Worm (Caenorhabditis elegans) whole organism, L1 larva: Measurements from ENCODE around the gene bnc-1.

Source experiments
- C04F5.9 ChIP-seq: sonication (generic microtip); optimal IDR thresholded peaks from 2 replicates; lab custom pipeline; 2016; ENCODE audit warnings: missing genetic modification characterization, missing compliant biosample characterization
- C34B4.2 ChIP-seq: sonication (generic microtip); optimal IDR thresholded peaks from 2 replicates; lab custom pipeline; 2017; ENCODE audit warnings: mild to moderate bottlenecking, missing genetic modification characterization, missing compliant biosample characterization
- alr-1 ChIP-seq: fragments of 200-800 bp; sonication (Bioruptor generic); optimal IDR thresholded peaks from 2 replicates; lab custom pipeline; 2018; ENCODE audit warnings: borderline replicate concordance, mild to moderate bottlenecking, missing genetic modification characterization, missing compliant biosample characterization
- blmp-1 ChIP-seq: fragments of 150-350 bp; optimal IDR thresholded peaks from 2 replicates; lab custom pipeline; 2014; ENCODE audit warnings: missing biosample characterization, missing genetic modification characterization
- ceh-63 ChIP-seq: fragments of 200-800 bp; sonication (Bioruptor generic); optimal IDR thresholded peaks from 2 replicates; lab custom pipeline; 2018; ENCODE audit warnings: mild to moderate bottlenecking, missing genetic modification characterization, missing compliant biosample characterization
- ceh-88 ChIP-seq: fragments of 200-800 bp; sonication (Bioruptor generic); IDR thresholded peaks from 2 replicates; pipeline ENCODE4 v1.3.6; 2022; ENCODE audit warnings: missing genetic modification characterization, missing compliant biosample characterization
- ces-1 ChIP-seq: fragments of 150-350 bp; optimal IDR thresholded peaks from 2 replicates; lab custom pipeline; 2014; ENCODE audit warnings: missing biosample characterization, missing genetic modification reagents, missing genetic modification characterization
- efl-1 ChIP-seq, 4 experiments: fragments of 150-350 bp; optimal IDR thresholded peaks in 3 of 4; peaks in 1 of 4; 1 replicate in 1 of 4; 2 replicates in 3 of 4; lab custom pipeline; 2014; ENCODE audit warnings: missing biosample characterization in 2 of 4, missing genetic modification characterization in 2 of 4, missing genetic modification reagents in 2 of 4
- efl-3 ChIP-seq: fragments of 200-800 bp; sonication (Bioruptor generic); optimal IDR thresholded peaks from 2 replicates; lab custom pipeline; 2018; ENCODE audit warnings: mild to moderate bottlenecking, missing genetic modification characterization, missing compliant biosample characterization
- egl-13 ChIP-seq: sonication (generic microtip); optimal IDR thresholded peaks from 2 replicates; lab custom pipeline; 2016; ENCODE audit warnings: missing genotype, missing genetic modification reagents, missing genetic modification characterization, missing compliant biosample characterization
- egl-27 ChIP-seq, 2 experiments: fragments of 150-350 bp in 1 of 2; sonication (generic microtip); optimal IDR thresholded peaks; 3 replicates each; lab custom pipeline; 2017 to 2018; ENCODE audit warnings: missing biosample characterization in 2 of 2, missing genetic modification characterization in 2 of 2, missing genetic modification reagents in 2 of 2
- elt-3 ChIP-seq, 6 experiments: fragments of 150-350 bp in 1 of 6; sonication (generic microtip); optimal IDR thresholded peaks; 2 replicates each; lab custom pipeline; 2017 to 2018; ENCODE audit warnings: missing biosample characterization in 6 of 6, missing genetic modification characterization in 6 of 6, inconsistent platforms in 1 of 6
- fkh-4 ChIP-seq: sonication (generic microtip); optimal IDR thresholded peaks from 2 replicates; lab custom pipeline; 2016; ENCODE audit warnings: missing compliant biosample characterization, missing genetic modification characterization, borderline replicate concordance
- fkh-8 ChIP-seq: sonication (generic microtip); optimal IDR thresholded peaks from 2 replicates; lab custom pipeline; 2016; ENCODE audit warnings: mild to moderate bottlenecking, missing genetic modification characterization, missing compliant biosample characterization
- hlh-17 ChIP-seq: fragments of 200-800 bp; sonication (Bioruptor generic); optimal IDR thresholded peaks from 2 replicates; lab custom pipeline; 2018; ENCODE audit warnings: missing genetic modification characterization, mild to moderate bottlenecking, missing compliant biosample characterization, moderate library complexity, borderline replicate concordance
- hpl-2 ChIP-seq: fragments of 150-350 bp; optimal IDR thresholded peaks from 2 replicates; lab custom pipeline; 2014; ENCODE audit warnings: missing biosample characterization, missing genetic modification reagents, missing genetic modification characterization
- isw-1 ChIP-seq: fragments of 200-800 bp; sonication (Bioruptor generic); IDR thresholded peaks from 2 replicates; pipeline ENCODE4 v1.3.6; 2022; ENCODE audit warnings: missing genetic modification characterization, missing compliant biosample characterization
- jun-1 ChIP-seq: fragments of 150-350 bp; optimal IDR thresholded peaks from 2 replicates; lab custom pipeline; 2014; ENCODE audit warnings: missing biosample characterization, missing genetic modification reagents, missing genetic modification characterization
- lin-13 ChIP-seq: fragments of 150-350 bp; optimal IDR thresholded peaks from 2 replicates; lab custom pipeline; 2014; ENCODE audit warnings: missing biosample characterization, missing genetic modification reagents, missing genetic modification characterization
- lin-14 ChIP-seq: fragments of 200-800 bp; sonication (Bioruptor generic); optimal IDR thresholded peaks from 2 replicates; lab custom pipeline; 2018; ENCODE audit warnings: mild to moderate bottlenecking, missing genetic modification characterization, moderate library complexity, missing compliant biosample characterization
- lin-15B ChIP-seq: fragments of 150-350 bp; sonication (generic microtip); optimal IDR thresholded peaks from 3 replicates; lab custom pipeline; 2014; ENCODE audit warnings: missing biosample characterization, missing genetic modification characterization
- lin-35 ChIP-seq, 2 experiments: fragments of 150-350 bp; optimal IDR thresholded peaks; 2 replicates each; lab custom pipeline; 2014; ENCODE audit warnings: missing biosample characterization in 2 of 2, missing genetic modification characterization in 2 of 2, missing genetic modification reagents in 2 of 2
- lin-39 ChIP-seq: fragments of 150-350 bp; optimal IDR thresholded peaks from 2 replicates; lab custom pipeline; 2014; ENCODE audit warnings: missing biosample characterization, missing genetic modification reagents, missing genetic modification characterization
- lir-3 ChIP-seq: sonication (generic microtip); optimal IDR thresholded peaks from 2 replicates; lab custom pipeline; 2016; ENCODE audit warnings: mild to moderate bottlenecking, missing genetic modification characterization, moderate library complexity, missing compliant biosample characterization; ENCODE audit not compliant: poor library complexity
- lsy-2 ChIP-seq, 2 experiments: fragments of 150-350 bp; optimal IDR thresholded peaks; 2 replicates each; lab custom pipeline; 2014; ENCODE audit warnings: missing biosample characterization in 2 of 2, missing genetic modification characterization in 2 of 2
- mdl-1 ChIP-seq, 2 experiments: fragments of 150-350 bp; optimal IDR thresholded peaks; 2 replicates each; lab custom pipeline; 2014 to 2017; ENCODE audit warnings: missing biosample characterization in 2 of 2, missing genetic modification characterization in 2 of 2, inconsistent platforms in 1 of 2
- mef-2 ChIP-seq: fragments of 150-350 bp; optimal IDR thresholded peaks from 2 replicates; lab custom pipeline; 2014; ENCODE audit warnings: missing biosample characterization, missing genetic modification characterization
- mep-1 ChIP-seq: fragments of 150-350 bp; optimal IDR thresholded peaks from 2 replicates; lab custom pipeline; 2014; ENCODE audit warnings: missing biosample characterization, missing genetic modification characterization
- nhr-12 ChIP-seq: sonication (generic microtip); optimal IDR thresholded peaks from 2 replicates; lab custom pipeline; 2017; ENCODE audit warnings: missing biosample characterization, missing genetic modification characterization
- nhr-19 ChIP-seq: fragments of 200-800 bp; sonication (Bioruptor generic); conservative IDR thresholded peaks from 2 replicates; pipeline ENCODE4 v1.3.6; 2022; ENCODE audit warnings: missing genetic modification characterization, missing compliant biosample characterization
- nhr-20 ChIP-seq: sonication (generic microtip); optimal IDR thresholded peaks from 2 replicates; lab custom pipeline; 2016; ENCODE audit warnings: mild to moderate bottlenecking, missing genetic modification characterization, missing compliant biosample characterization
- nhr-71 ChIP-seq: sonication (generic microtip); optimal IDR thresholded peaks from 2 replicates; lab custom pipeline; 2016; ENCODE audit warnings: mild to moderate bottlenecking, missing genetic modification characterization, moderate library complexity, missing compliant biosample characterization
- nhr-84 ChIP-seq: sonication (generic microtip); optimal IDR thresholded peaks from 2 replicates; lab custom pipeline; 2017; ENCODE audit warnings: missing biosample characterization, missing genetic modification characterization
- nhr-85 ChIP-seq: sonication (generic microtip); peaks from one replicate; lab custom pipeline; 2016; ENCODE audit warnings: missing genetic modification characterization, inconsistent platforms, missing compliant biosample characterization
- nhr-90 ChIP-seq: sonication (generic microtip); optimal IDR thresholded peaks from 2 replicates; lab custom pipeline; 2016; ENCODE audit warnings: mild to moderate bottlenecking, missing genetic modification characterization, missing compliant biosample characterization; ENCODE audit not compliant: poor library complexity
- pax-3 ChIP-seq: fragments of 200-800 bp; sonication (Bioruptor generic); optimal IDR thresholded peaks from 2 replicates; lab custom pipeline; 2018; ENCODE audit warnings: mild to moderate bottlenecking, missing genetic modification characterization, moderate library complexity, missing compliant biosample characterization
- pqm-1 ChIP-seq: sonication (generic microtip); optimal IDR thresholded peaks from 3 replicates; lab custom pipeline; 2017; ENCODE audit warnings: missing biosample characterization, missing genetic modification characterization
- skn-1 ChIP-seq: fragments of 150-350 bp; optimal IDR thresholded peaks from 2 replicates; lab custom pipeline; 2014; ENCODE audit warnings: missing biosample characterization, missing genetic modification characterization
- snpc-4 ChIP-seq: fragments of 150-350 bp; optimal IDR thresholded peaks from 2 replicates; lab custom pipeline; 2014; ENCODE audit warnings: missing biosample characterization, missing genetic modification characterization
- sox-4 ChIP-seq: sonication (generic microtip); optimal IDR thresholded peaks from 2 replicates; lab custom pipeline; 2016; ENCODE audit warnings: missing genetic modification characterization, missing compliant biosample characterization
- sptf-1 ChIP-seq: fragments of 150-350 bp; optimal IDR thresholded peaks from 2 replicates; lab custom pipeline; 2014; ENCODE audit warnings: missing biosample characterization, missing genetic modification characterization
- tbx-2 ChIP-seq: sonication (generic microtip); optimal IDR thresholded peaks from 2 replicates; lab custom pipeline; 2016; ENCODE audit warnings: missing genetic modification characterization, missing compliant biosample characterization
- tlp-1 ChIP-seq: fragments of 150-350 bp; optimal IDR thresholded peaks from 2 replicates; lab custom pipeline; 2014; ENCODE audit warnings: missing biosample characterization, missing genetic modification characterization
- unc-130 ChIP-seq: fragments of 150-350 bp; optimal IDR thresholded peaks from 2 replicates; lab custom pipeline; 2017; ENCODE audit warnings: missing biosample characterization, missing genetic modification characterization, inconsistent platforms
- unc-30 ChIP-seq: sonication (generic microtip); optimal IDR thresholded peaks from 2 replicates; lab custom pipeline; 2017; ENCODE audit warnings: missing biosample characterization, missing genetic modification characterization
- unc-62 ChIP-seq: fragments of 150-350 bp; optimal IDR thresholded peaks from 2 replicates; lab custom pipeline; 2014; ENCODE audit warnings: missing biosample characterization, missing genetic modification reagents, missing genetic modification characterization
- unc-98 ChIP-seq: fragments of 200-800 bp; sonication (Bioruptor generic); IDR thresholded peaks from 2 replicates; pipeline ENCODE4 v1.3.6; 2022; ENCODE audit warnings: missing genetic modification characterization, missing compliant biosample characterization
- vab-15 ChIP-seq: sonication (generic microtip); optimal IDR thresholded peaks from 2 replicates; lab custom pipeline; 2017; ENCODE audit warnings: missing genotype, mild to moderate bottlenecking, missing genetic modification characterization, missing compliant biosample characterization
- zag-1 ChIP-seq: fragments of 150-350 bp; optimal IDR thresholded peaks from 2 replicates; lab custom pipeline; 2014; ENCODE audit warnings: missing biosample characterization, missing genetic modification characterization
- ztf-11 ChIP-seq, 2 experiments: sonication (generic microtip); optimal IDR thresholded peaks; 2 replicates each; lab custom pipeline; 2016 to 2017; ENCODE audit warnings: missing genetic modification characterization in 2 of 2, missing biosample characterization in 1 of 2, missing compliant biosample characterization in 1 of 2
- ztf-4 ChIP-seq: fragments of 150-350 bp; optimal IDR thresholded peaks from 2 replicates; lab custom pipeline; 2014; ENCODE audit warnings: missing biosample characterization, missing genetic modification characterization

Gene bnc-1

DNA sequence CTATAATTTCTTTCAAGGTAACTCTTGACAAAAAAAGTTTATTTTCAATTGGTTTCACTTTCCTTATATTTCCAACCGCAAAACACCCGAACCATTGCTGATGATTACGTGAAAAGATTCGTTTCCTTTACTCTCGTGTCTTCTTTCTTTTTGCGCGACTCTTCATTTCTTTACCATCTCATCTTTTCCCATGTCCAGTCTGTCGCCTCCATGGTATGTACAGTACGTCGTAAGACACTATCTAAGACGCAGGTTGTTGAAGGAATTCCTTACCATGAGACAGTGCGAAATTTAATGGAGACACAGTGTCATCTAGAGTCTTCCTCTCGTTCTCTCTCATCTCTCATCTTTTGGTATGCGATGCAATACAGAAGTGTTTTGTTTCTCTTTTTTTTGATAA lies 23.3 kb upstream of the bnc-1 start (continued):
- TF ChIP-seq nhr-19, result peak; percentile 63
- TF ChIP-seq lin-13, result peak; percentile 50
- TF ChIP-seq sox-4 (tag; lab: Kevin White, UChicago), result no peak
- no peak for TF ChIP-seq unc-30 (tag; lab: Kevin White, UChicago)
- TF ChIP-seq C04F5.9 (tag; lab: Kevin White, UChicago), result no peak
- TF ChIP-seq lir-3 (tag; lab: Kevin White, UChicago), result peak; percentile 43
- TF ChIP-seq egl-13, result no peak
- TF ChIP-seq nhr-90 (tag; lab: Kevin White, UChicago), result peak; percentile 77
- TF ChIP-seq vab-15, result no peak
- TF ChIP-seq lin-39 (tag; lab: Kevin White, UChicago), result no peak
- TF ChIP-seq tlp-1 (tag; lab: Kevin White, UChicago), result no peak
- no peak for TF ChIP-seq isw-1 (GFP tag; lab: Robert Waterston, UW)
- TF ChIP-seq mep-1 (tag; lab: Kevin White, UChicago), result peak; percentile 73
- TF ChIP-seq mef-2 (tag; lab: Kevin White, UChicago), result no peak
- TF ChIP-seq unc-62 (GFP tag; lab: Kevin White, UChicago), result no peak
- TF ChIP-seq mdl-1 (tag; optimal IDR thresholded peaks at IDR 0.05; lab: Kevin White, UChicago), result peak in 1 of 2 experiments; percentile 84
- no peak for TF ChIP-seq snpc-4
- TF ChIP-seq nhr-84 (tag; lab: Kevin White, UChicago), result no peak
- no peak for TF ChIP-seq lin-15B
- no peak for TF ChIP-seq pax-3 (tag; lab: Kevin White, UChicago)
- TF ChIP-seq ceh-88 (GFP tag; lab: Robert Waterston, UW), result no peak
- peak; percentile 58 to 72 for TF ChIP-seq efl-1 (optimal IDR thresholded peaks at IDR 0.05; lab: Kevin White, UChicago)
- TF ChIP-seq efl-1 (GFP tag; optimal IDR thresholded peaks at IDR 0.05 in 1 of 2; lab: Kevin White, UChicago), result peak; percentile 3 to 91
- no peak for TF ChIP-seq pqm-1 (tag; lab: Kevin White, UChicago)
- no peak for TF ChIP-seq hpl-2 (GFP tag; lab: Kevin White, UChicago)
- TF ChIP-seq nhr-12 (tag; lab: Kevin White, UChicago), result no peak
- TF ChIP-seq ztf-4 (tag; lab: Kevin White, UChicago), result no peak
- no peak for TF ChIP-seq unc-98 (GFP tag; lab: Robert Waterston, UW)
- TF ChIP-seq fkh-4 (tag; lab: Kevin White, UChicago), result no peak
- TF ChIP-seq tbx-2 (tag; lab: Kevin White, UChicago), result peak; percentile 49
- peak; percentile 60 for TF ChIP-seq skn-1 (tag; lab: Kevin White, UChicago)
- peak; percentile 50 for TF ChIP-seq unc-130 (tag; lab: Kevin White, UChicago)
- no peak for TF ChIP-seq zag-1 (tag; lab: Kevin White, UChicago)
- no peak for TF ChIP-seq ceh-63 (GFP tag; lab: Kevin White, UChicago)
- TF ChIP-seq fkh-8 (tag; lab: Kevin White, UChicago), result no peak
- TF ChIP-seq C34B4.2 (tag; lab: Kevin White, UChicago), result no peak

ce11 chrV:12299244-12299766 lies 22.5 kb upstream of the bnc-1 start:
- TF ChIP-seq nhr-71 (tag; lab: Kevin White, UChicago) (peak; percentile 15), elt-3 (tag; optimal IDR thresholded peaks at IDR 0.05; lab: Kevin White, UChicago) (peak in 2 of 6 experiments; percentile 6 to 23), jun-1 (tag; lab: Kevin White, UChicago) (no peak), sox-4 (tag; lab: Kevin White, UChicago) (no peak), egl-27 (tag; optimal IDR thresholded peaks at IDR 0.05; lab: Kevin White, UChicago) (no peak), efl-1 (optimal IDR thresholded peaks at IDR 0.05; lab: Kevin White, UChicago) (no peak), efl-1 (GFP tag; optimal IDR thresholded peaks at IDR 0.05 in 1 of 2; lab: Kevin White, UChicago) (peak in 1 of 2 experiments; percentile 36), blmp-1 (tag; lab: Kevin White, UChicago) (peak; percentile 53), hlh-17 (no peak), ces-1 (no peak), lin-13 (no peak), lsy-2 (tag; optimal IDR thresholded peaks at IDR 0.05; lab: Kevin White, UChicago) (no peak), alr-1 (tag; lab: Kevin White, UChicago) (no peak), ztf-4 (tag; lab: Kevin White, UChicago) (no peak), zag-1 (tag; lab: Kevin White, UChicago) (no peak), lin-14 (GFP tag; lab: Kevin White, UChicago) (peak; percentile 35), nhr-20 (tag; lab: Kevin White, UChicago) (peak; percentile 46), lin-35 (GFP tag; optimal IDR thresholded peaks at IDR 0.05; lab: Kevin White, UChicago) (no peak), sptf-1 (no peak), nhr-85 (tag; lab: Kevin White, UChicago) (peak; percentile 90), efl-3 (GFP tag; lab: Kevin White, UChicago) (no peak), ztf-11 (tag; optimal IDR thresholded peaks at IDR 0.05; lab: Kevin White, UChicago) (no peak), egl-13 (no peak)
